Worm (Caenorhabditis elegans) whole organism, young adult: Measurements from ENCODE around the gene gst-2.
A peak's percentile ranks its signal among the peaks of the same experiment; 100 is the strongest.

Experiments
- B0336.3 ChIP-seq: fragments of 200-800 bp; sonication (Bioruptor generic); IDR thresholded peaks from 2 replicates; pipeline ENCODE4 v1.3.6; 2022; ENCODE audit warnings: missing genetic modification characterization, missing compliant biosample characterization
- F22D6.2 ChIP-seq: sonication (generic microtip); optimal IDR thresholded peaks from 2 replicates; lab custom pipeline; 2016; ENCODE audit warnings: mild to moderate bottlenecking, missing genetic modification characterization, missing compliant biosample characterization
- F23B12.7 ChIP-seq: sonication (generic microtip); optimal IDR thresholded peaks from 2 replicates; lab custom pipeline; 2017; ENCODE audit warnings: missing genetic modification characterization, mild to moderate bottlenecking, missing compliant biosample characterization, antibody characterized with exemption, moderate library complexity; ENCODE audit not compliant: insufficient read depth
- F39B2.1 ChIP-seq: fragments of 200-800 bp; sonication (Bioruptor generic); IDR thresholded peaks from 2 replicates; pipeline ENCODE4 v1.3.6; 2022; ENCODE audit warnings: missing genetic modification reagents, missing genetic modification characterization, missing compliant biosample characterization
- F49E8.2 ChIP-seq: sonication (generic microtip); optimal IDR thresholded peaks from 3 replicates; lab custom pipeline; 2017; ENCODE audit warnings: missing genetic modification characterization, mild to moderate bottlenecking, missing compliant biosample characterization, antibody characterized with exemption, moderate library complexity; ENCODE audit not compliant: insufficient read depth
- F57A8.1 ChIP-seq: fragments of 200-800 bp; sonication (Bioruptor generic); optimal IDR thresholded peaks from 2 replicates; lab custom pipeline; 2018; ENCODE audit warnings: mild to moderate bottlenecking, missing genetic modification characterization, moderate library complexity, missing compliant biosample characterization
- K11D2.4 ChIP-seq: fragments of 200-800 bp; sonication (Bioruptor generic); IDR thresholded peaks from 2 replicates; pipeline ENCODE4 v1.3.6; 2022; ENCODE audit warnings: missing genetic modification reagents, missing genetic modification characterization, missing compliant biosample characterization
- Y56A3A.18 ChIP-seq: fragments of 200-800 bp; sonication (Bioruptor generic); IDR thresholded peaks from 2 replicates; pipeline ENCODE4 v1.3.6; 2022; ENCODE audit warnings: missing genetic modification reagents, missing genetic modification characterization, missing compliant biosample characterization
- Y79H2A.3 ChIP-seq: fragments of 200-800 bp; sonication (Bioruptor generic); conservative IDR thresholded peaks from 2 replicates; pipeline ENCODE4 v1.3.6; 2022; ENCODE audit warnings: missing genetic modification reagents, missing genetic modification characterization, missing compliant biosample characterization
- ZK185.1 ChIP-seq: sonication (generic microtip); optimal IDR thresholded peaks from 2 replicates; lab custom pipeline; 2016; ENCODE audit warnings: mild to moderate bottlenecking, missing genetic modification characterization, missing compliant biosample characterization; ENCODE audit not compliant: poor library complexity, severe bottlenecking
- attf-5 ChIP-seq: fragments of 200-800 bp; sonication (Bioruptor generic); optimal IDR thresholded peaks from 2 replicates; lab custom pipeline; 2018; ENCODE audit warnings: mild to moderate bottlenecking, missing genetic modification characterization, missing compliant biosample characterization
- bed-1 ChIP-seq: fragments of 200-800 bp; sonication (Bioruptor generic); IDR thresholded peaks from 2 replicates; pipeline ENCODE4 v1.3.6; 2022; ENCODE audit warnings: missing genetic modification reagents, missing genetic modification characterization, missing compliant biosample characterization
- bed-2 ChIP-seq: fragments of 200-800 bp; sonication (Bioruptor generic); IDR thresholded peaks from 2 replicates; pipeline ENCODE4 v1.3.6; 2022; ENCODE audit warnings: missing genetic modification reagents, missing genetic modification characterization, missing compliant biosample characterization
- cebp-1 ChIP-seq, 2 experiments: fragments of 200-800 bp in 1 of 2; sonication (Bioruptor generic) in 1 of 2; sonication (generic microtip) in 1 of 2; IDR thresholded peaks in 1 of 2; optimal IDR thresholded peaks in 1 of 2; 2 replicates each; pipeline versions ENCODE4 v1.3.6 to Lab custom; 2017 to 2022; ENCODE audit warnings: missing compliant biosample characterization in 2 of 2, missing genetic modification characterization in 2 of 2, mild to moderate bottlenecking in 1 of 2, missing genetic modification reagents in 1 of 2, moderate library complexity in 1 of 2
- ceh-27 ChIP-seq: fragments of 200-800 bp; sonication (Bioruptor generic); optimal IDR thresholded peaks from 2 replicates; lab custom pipeline; 2018; ENCODE audit warnings: mild to moderate bottlenecking, missing genetic modification characterization, moderate library complexity, missing compliant biosample characterization
- ceh-79 ChIP-seq: sonication (generic microtip); optimal IDR thresholded peaks from 2 replicates; lab custom pipeline; 2017; ENCODE audit warnings: mild to moderate bottlenecking, missing genetic modification characterization, missing compliant biosample characterization
- efl-1 ChIP-seq: fragments of 150-350 bp; optimal IDR thresholded peaks from 2 replicates; lab custom pipeline; 2014; ENCODE audit warnings: missing biosample characterization, missing genetic modification reagents, missing genetic modification characterization
- egrh-3 ChIP-seq: fragments of 200-800 bp; sonication (Bioruptor generic); IDR thresholded peaks from 2 replicates; pipeline ENCODE4 v1.3.6; 2022; ENCODE audit warnings: missing genetic modification reagents, missing genetic modification characterization, missing compliant biosample characterization
- ekl-4 ChIP-seq: fragments of 200-800 bp; sonication (Bioruptor generic); IDR thresholded peaks from 2 replicates; pipeline ENCODE4 v1.3.6; 2022; ENCODE audit warnings: missing genetic modification reagents, missing genetic modification characterization, missing compliant biosample characterization
- fkh-3 ChIP-seq: sonication (generic microtip); optimal IDR thresholded peaks from 2 replicates; lab custom pipeline; 2016; ENCODE audit warnings: mild to moderate bottlenecking, missing genetic modification characterization, missing compliant biosample characterization
- hlh-26 ChIP-seq: fragments of 200-800 bp; sonication (Bioruptor generic); conservative IDR thresholded peaks from 2 replicates; pipeline ENCODE4 v1.3.6; 2022; ENCODE audit warnings: missing genetic modification reagents, missing genetic modification characterization, missing compliant biosample characterization
- hrde-1 ChIP-seq: sonication (generic microtip); optimal IDR thresholded peaks from 2 replicates; lab custom pipeline; 2016; ENCODE audit warnings: missing genetic modification characterization, mild to moderate bottlenecking, missing compliant biosample characterization, moderate library complexity, missing genotype, missing genetic modification reagents, borderline replicate concordance
- lin-35 ChIP-seq, 3 experiments: fragments of 150-350 bp in 2 of 3; sonication (generic microtip) in 1 of 3; optimal IDR thresholded peaks; 2 replicates each; lab custom pipeline; 2014 to 2018; ENCODE audit warnings: missing biosample characterization in 3 of 3, missing genetic modification characterization in 3 of 3, missing genetic modification reagents in 3 of 3
- lin-40 ChIP-seq: sonication (generic microtip); optimal IDR thresholded peaks from 2 replicates; lab custom pipeline; 2016; ENCODE audit warnings: missing genetic modification characterization, mild to moderate bottlenecking, missing compliant biosample characterization, missing genotype, missing genetic modification reagents
- lsl-1 ChIP-seq: fragments of 200-800 bp; sonication (Bioruptor generic); optimal IDR thresholded peaks from 2 replicates; lab custom pipeline; 2018; ENCODE audit warnings: mild to moderate bottlenecking, missing genetic modification characterization, moderate library complexity, missing compliant biosample characterization
- madf-10 ChIP-seq: sonication (generic microtip); optimal IDR thresholded peaks from 2 replicates; lab custom pipeline; 2016; ENCODE audit warnings: mild to moderate bottlenecking, missing genetic modification characterization, missing compliant biosample characterization
- madf-3 ChIP-seq: fragments of 200-800 bp; sonication (Bioruptor generic); IDR thresholded peaks from 2 replicates; pipeline ENCODE4 v1.3.6; 2022; ENCODE audit warnings: missing genetic modification reagents, missing genetic modification characterization, missing compliant biosample characterization
- mes-4 ChIP-seq: sonication (generic microtip); optimal IDR thresholded peaks from 2 replicates; lab custom pipeline; 2016; ENCODE audit warnings: missing genotype, missing genetic modification characterization, missing compliant biosample characterization
- nfya-2 ChIP-seq: fragments of 200-800 bp; sonication (Bioruptor generic); IDR thresholded peaks from 2 replicates; pipeline ENCODE4 v1.3.6; 2022; ENCODE audit warnings: missing genetic modification reagents, missing genetic modification characterization, missing compliant biosample characterization
- nhr-179 ChIP-seq: sonication (generic microtip); optimal IDR thresholded peaks from 2 replicates; lab custom pipeline; 2016; ENCODE audit warnings: mild to moderate bottlenecking, missing genetic modification characterization, missing compliant biosample characterization
- nhr-27 ChIP-seq: fragments of 200-800 bp; sonication (Bioruptor generic); optimal IDR thresholded peaks from 2 replicates; lab custom pipeline; 2018; ENCODE audit warnings: mild to moderate bottlenecking, missing genetic modification characterization, moderate library complexity, missing compliant biosample characterization
- nhr-80 ChIP-seq: sonication (generic microtip); optimal IDR thresholded peaks from 2 replicates; lab custom pipeline; 2016; ENCODE audit warnings: missing genetic modification characterization, missing compliant biosample characterization
- nhr-90 ChIP-seq: sonication (generic microtip); optimal IDR thresholded peaks from 2 replicates; lab custom pipeline; 2016; ENCODE audit warnings: missing genotype, mild to moderate bottlenecking, missing genetic modification characterization, missing compliant biosample characterization
- repo-1 ChIP-seq: sonication (generic microtip); optimal IDR thresholded peaks from 2 replicates; lab custom pipeline; 2017; ENCODE audit warnings: mild to moderate bottlenecking, missing genetic modification characterization, missing compliant biosample characterization
- sdz-38 ChIP-seq: sonication (generic microtip); optimal IDR thresholded peaks from 2 replicates; lab custom pipeline; 2016; ENCODE audit warnings: missing genotype, missing genetic modification characterization, missing compliant biosample characterization
- snpc-1.3 ChIP-seq: sonication (generic microtip); optimal IDR thresholded peaks from 2 replicates; lab custom pipeline; 2017; ENCODE audit warnings: missing genetic modification characterization, mild to moderate bottlenecking, missing compliant biosample characterization, antibody characterized with exemption, moderate library complexity, missing genotype, missing genetic modification reagents; ENCODE audit not compliant: insufficient read depth
- somi-1 ChIP-seq: fragments of 200-800 bp; sonication (Bioruptor generic); optimal IDR thresholded peaks from 2 replicates; lab custom pipeline; 2018; ENCODE audit warnings: mild to moderate bottlenecking, missing genetic modification characterization, missing compliant biosample characterization
- unc-62 ChIP-seq: fragments of 150-350 bp; optimal IDR thresholded peaks from 2 replicates; lab custom pipeline; 2014; ENCODE audit warnings: missing biosample characterization, missing genetic modification reagents, missing genetic modification characterization
- zfh-2 ChIP-seq: fragments of 200-800 bp; sonication (Bioruptor generic); conservative IDR thresholded peaks from 2 replicates; pipeline ENCODE4 v1.3.6; 2022; ENCODE audit warnings: missing genetic modification reagents, missing genetic modification characterization, missing compliant biosample characterization

gst-2 gene

ce11 chrIV:10128906-10129386, 12.9 kb downstream of the gst-2 start, which contains the start of the genes gtbp-1 and K08F4.3 (continued):
- TF ChIP-seq bed-1 (no peak), F22D6.2 (tag; lab: Kevin White, UChicago) (no peak), lin-40 (tag; lab: Kevin White, UChicago) (no peak), sdz-38 (no peak), F39B2.1 (GFP tag; lab: Robert Waterston, UW) (no peak), nhr-179 (tag; lab: Kevin White, UChicago) (no peak), somi-1 (GFP tag; lab: Kevin White, UChicago) (no peak), zfh-2 (GFP tag; lab: Robert Waterston, UW) (no peak), hrde-1 (tag; lab: Kevin White, UChicago) (no peak), K11D2.4 (no peak), ZK185.1 (peak; percentile 27), ceh-27 (GFP tag; lab: Kevin White, UChicago) (peak; percentile 34), ceh-79 (tag; lab: Kevin White, UChicago) (no peak), nhr-27 (tag; lab: Kevin White, UChicago) (no peak), B0336.3 (GFP tag; lab: Robert Waterston, UW) (no peak), madf-10 (tag; lab: Kevin White, UChicago) (no peak), nhr-80 (tag; lab: Kevin White, UChicago) (peak; percentile 19), attf-5 (GFP tag; lab: Kevin White, UChicago) (peak; percentile 76), lin-35 (GFP tag; optimal IDR thresholded peaks at IDR 0.05; lab: Kevin White, UChicago) (no peak), lsl-1 (GFP tag; lab: Kevin White, UChicago) (peak; percentile 59), madf-3 (GFP tag; lab: Robert Waterston, UW) (no peak), nfya-2 (GFP tag; lab: Robert Waterston, UW) (no peak), egrh-3 (GFP tag; lab: Robert Waterston, UW) (no peak), hlh-26 (no peak), fkh-3 (tag; lab: Kevin White, UChicago) (no peak), F23B12.7 (tag; lab: Kevin White, UChicago) (peak; percentile 50), snpc-1.3 (tag; lab: Kevin White, UChicago) (no peak), bed-2 (no peak), Y79H2A.3 (GFP tag; lab: Robert Waterston, UW) (no peak), cebp-1 (GFP tag; IDR thresholded peaks at IDR 0.05; lab: Robert Waterston, UW) (no peak), cebp-1 (tag; optimal IDR thresholded peaks at IDR 0.05; lab: Kevin White, UChicago) (no peak), F57A8.1 (GFP tag; lab: Kevin White, UChicago) (no peak), Y56A3A.18 (GFP tag; lab: Robert Waterston, UW) (no peak), unc-62 (GFP tag; lab: Kevin White, UChicago) (no peak), mes-4 (tag; lab: Kevin White, UChicago) (no peak), repo-1 (tag; lab: Kevin White, UChicago) (no peak), nhr-90 (tag; lab: Kevin White, UChicago) (no peak), F49E8.2 (tag; lab: Kevin White, UChicago) (no peak), efl-1 (GFP tag; lab: Kevin White, UChicago) (peak; percentile 85), ekl-4 (GFP tag; lab: Robert Waterston, UW) (peak; percentile 46; the same call in 1 of the 2 replicates)
